Fruit fly (Drosophila melanogaster) ovary, adult (tissue): ENCODE results near the gene CG43061.
"Not testable (repeated sequence)": the region's sequence is repeated elsewhere in the genome, so short reads cannot be mapped to it uniquely, and the experiment has no call there.

Experiments
- CG17801 ChIP-seq: fragments of 200-800 bp; optimal IDR thresholded peaks from 2 replicates; lab custom pipeline; 2019; ENCODE audit warnings: missing biosample characterization, mild to moderate bottlenecking, missing genetic modification characterization, moderate library complexity; ENCODE audit not compliant: partially characterized antibody

The CG43061 gene

DNA sequence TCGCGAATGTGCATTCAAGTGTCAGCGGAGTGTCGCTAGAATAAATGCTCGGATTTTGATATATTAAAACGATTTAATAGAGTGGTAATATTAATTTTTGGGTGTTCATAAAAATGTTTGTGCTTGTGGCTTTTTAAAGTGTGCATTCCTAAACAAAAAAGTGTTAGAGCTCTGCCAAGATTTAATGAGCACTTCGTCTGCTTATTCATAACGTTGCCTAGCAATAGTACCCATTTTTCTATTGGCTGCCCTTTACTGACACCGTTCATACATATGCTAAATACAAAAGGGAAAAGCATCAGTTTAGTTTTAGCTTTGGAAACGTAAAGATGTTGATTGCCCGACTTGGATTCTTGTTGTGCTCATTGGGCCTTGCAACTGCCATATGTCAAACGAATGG lies at the start of gene CG43061:
Gene CG43061 (plus strand): TSS at position 301 of the 400 bp plus-strand sequence.
- not testable (repeated sequence) for TF ChIP-seq CG17801 (GFP tag; lab: Kevin White, UChicago)

DNA sequence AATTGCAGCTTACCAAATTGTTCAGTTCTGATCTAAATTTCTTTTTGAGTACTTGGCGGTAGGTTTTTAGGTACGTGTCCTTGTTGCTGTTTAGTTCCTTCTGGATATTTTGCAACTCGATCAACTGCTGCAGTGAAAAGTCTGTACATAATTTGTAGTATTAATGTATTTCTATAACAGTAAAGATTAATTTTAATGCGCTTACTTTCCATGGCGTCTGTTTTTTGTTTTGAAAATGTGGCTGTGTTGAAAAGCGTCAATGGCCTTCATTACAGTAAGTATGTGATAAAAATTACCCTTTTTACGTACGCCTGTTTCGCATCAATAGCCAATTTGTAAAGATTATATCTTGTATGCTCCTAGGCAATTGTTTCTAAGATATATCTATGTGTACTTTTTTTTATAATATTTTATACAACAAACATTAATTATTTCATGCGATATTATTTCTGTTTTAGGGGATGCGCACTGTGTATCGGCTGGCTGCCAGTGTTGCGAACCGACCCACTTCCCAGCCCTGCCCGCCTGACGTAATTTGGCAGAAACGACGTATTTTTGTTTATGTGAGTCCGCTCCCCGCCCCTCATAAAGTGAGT lies 48.3 kb upstream of the CG43061 start, which contains the start of the genes Kmn2 and CG2698:
Gene Kmn2 (minus strand): TSS at position 236 of the 596 bp plus-strand sequence.
Gene CG2698 (plus strand): TSS at position 489 of the 596 bp plus-strand sequence.
- TF ChIP-seq CG17801 (GFP tag; lab: Kevin White, UChicago): peak; percentile 90

DNA sequence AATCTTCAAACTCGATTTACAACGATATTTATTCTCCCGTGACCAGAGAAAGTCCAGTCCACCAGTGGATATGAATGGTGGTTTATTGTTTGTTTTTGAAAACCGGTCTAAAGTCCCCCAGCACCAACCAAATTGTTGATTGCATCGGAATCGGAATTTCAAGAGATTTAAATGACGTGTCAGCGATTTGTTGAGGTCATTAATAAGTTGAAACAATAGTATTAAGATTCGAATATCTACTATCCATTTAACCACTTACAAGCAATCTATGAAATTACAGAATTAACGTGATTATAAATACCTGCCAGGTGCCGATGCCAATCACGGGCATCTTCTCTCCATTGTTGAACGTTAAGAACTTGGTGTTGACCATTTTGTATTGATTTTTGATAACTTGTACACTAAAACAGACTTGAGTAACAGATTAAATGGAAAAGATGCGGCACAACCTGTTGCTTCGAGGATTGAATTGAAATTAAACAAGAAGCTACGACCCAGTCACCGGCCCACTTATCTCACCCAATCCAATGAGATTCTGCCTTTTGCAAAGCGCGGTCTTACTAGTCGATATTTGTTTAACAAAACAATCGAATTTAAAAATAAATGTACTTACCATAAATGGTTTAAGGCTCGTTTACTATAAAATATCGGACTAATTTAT lies 41.7 kb upstream of the CG43061 start, which contains the start of gene CG2767:
Gene CG2767 (minus strand): TSS at position 516 of the 661 bp plus-strand sequence.
- TF ChIP-seq CG17801 (GFP tag; lab: Kevin White, UChicago): no peak

DNA sequence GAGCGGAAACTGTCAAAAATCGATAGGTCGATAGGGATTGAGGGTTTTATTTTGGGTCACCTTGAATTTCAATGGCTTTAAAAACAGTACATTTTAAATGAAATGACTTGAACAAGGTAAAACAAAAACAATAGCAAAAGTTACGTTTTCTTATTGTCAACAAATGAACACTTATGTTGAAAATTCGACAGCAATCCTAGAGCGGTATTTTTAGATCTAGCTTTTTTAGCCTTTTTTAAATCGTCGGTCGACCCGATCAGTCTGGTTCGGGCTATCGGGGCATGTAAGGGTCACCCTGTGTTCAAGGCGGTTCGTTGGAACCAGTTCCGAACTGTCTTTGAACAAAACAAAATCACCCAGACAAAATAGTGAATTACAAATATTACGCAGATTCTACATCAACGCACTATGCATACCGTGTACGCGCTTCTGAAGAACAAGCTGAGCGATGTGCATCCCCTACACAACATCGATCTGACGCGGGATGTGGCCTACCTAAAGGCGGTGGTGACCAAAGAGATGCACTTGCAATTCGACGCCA lies 40.3 kb upstream of the CG43061 start, which contains the start of the genes CG11052 and CG3223:
Gene CG11052 (minus strand): TSS at position 218 of the 541 bp plus-strand sequence.
Gene CG3223 (plus strand): TSS at position 321 of the 541 bp plus-strand sequence.
- peak; percentile 26 for TF ChIP-seq CG17801 (GFP tag; lab: Kevin White, UChicago)

DNA sequence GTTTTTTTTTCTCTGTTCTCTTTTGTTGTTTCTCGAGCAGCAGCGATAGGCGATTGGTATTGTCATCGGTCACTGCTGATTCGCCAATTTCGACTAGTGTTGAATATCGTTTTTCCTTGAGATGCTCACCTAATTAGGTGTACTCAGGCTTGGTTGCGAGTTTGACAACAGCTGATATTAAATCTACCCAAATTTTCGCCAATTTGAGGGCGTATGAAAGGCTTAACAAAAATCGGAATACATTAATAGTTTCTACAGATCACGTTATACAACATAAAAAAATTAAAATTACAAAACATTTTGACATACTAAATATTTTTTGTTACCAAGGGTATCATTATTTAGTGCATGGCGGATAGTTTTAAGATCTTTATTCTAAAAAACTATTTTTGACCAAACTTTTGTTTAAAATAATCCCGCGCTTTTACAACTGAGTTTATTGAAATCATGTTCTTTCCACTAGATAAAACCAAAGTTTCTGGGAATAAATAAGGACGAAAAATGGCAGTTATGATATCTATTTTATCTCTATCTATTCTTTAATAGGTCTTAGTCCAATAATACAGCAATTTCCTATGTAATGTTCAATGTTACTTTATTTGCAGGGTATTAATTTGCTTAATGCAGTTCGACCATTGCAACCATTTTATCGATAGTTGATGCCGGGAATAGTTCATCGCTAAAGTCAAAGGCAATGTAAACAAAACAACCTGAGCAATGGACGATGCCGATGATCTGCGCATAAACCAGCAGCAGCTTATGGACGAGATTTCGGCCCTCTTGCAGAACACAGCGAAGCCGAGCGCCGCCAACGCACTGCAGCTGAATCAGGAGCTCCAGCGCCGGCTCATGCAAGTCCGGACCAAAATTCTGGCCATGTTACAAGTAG lies 36.1 kb upstream of the CG43061 start, which contains the start of the genes CG10435 and Pbp95:
Gene CG10435 (minus strand): TSS at position 81 of the 889 bp plus-strand sequence.
Gene Pbp95 (plus strand): TSS at position 671 of the 889 bp plus-strand sequence.
- TF ChIP-seq CG17801 (GFP tag; lab: Kevin White, UChicago): peak; percentile 66

DNA sequence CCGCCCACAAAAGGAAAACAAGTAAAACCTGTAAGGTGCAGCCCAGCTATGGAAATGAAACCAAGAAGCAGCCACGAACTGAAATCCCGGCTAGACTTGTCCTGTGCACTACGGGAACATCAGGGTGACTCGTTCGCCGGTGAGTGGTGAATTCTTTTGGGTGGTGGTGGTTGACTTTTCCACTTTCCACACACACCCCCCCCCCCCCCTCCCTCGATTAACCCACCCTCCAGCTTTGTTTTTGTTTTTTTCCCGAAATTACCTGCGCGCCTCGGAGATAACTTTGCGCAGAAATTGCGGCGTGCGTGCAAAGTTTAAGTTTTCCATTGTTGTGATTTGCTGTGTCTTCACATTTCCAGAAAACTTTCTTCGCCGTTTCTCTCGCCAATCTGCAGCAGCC lies 23.0 kb upstream of the CG43061 start:
- no peak for TF ChIP-seq CG17801 (GFP tag; lab: Kevin White, UChicago)

DNA sequence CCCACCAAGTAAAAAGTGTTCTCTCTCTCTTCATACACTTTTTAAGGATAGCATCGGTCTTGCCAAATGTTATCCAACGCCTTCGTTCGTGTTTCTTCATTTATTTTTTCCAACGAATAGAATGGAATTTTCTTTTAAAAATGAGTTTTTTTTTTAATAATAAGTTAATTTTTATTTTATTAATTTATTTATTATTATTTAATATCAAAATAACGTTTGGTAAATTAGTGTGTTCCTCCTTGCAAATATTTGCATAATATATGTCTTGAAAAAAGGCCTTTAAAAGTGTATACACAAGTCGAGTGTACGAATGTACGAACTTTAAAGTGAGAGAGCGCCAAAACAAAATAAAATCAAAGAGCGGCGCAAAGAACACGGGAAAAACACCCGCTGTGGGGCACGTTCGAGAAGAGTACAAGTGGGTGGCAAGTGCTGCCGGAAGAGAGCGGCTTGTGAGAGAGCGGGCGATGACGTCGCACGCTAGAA lies 22.2 kb upstream of the CG43061 start:
- TF ChIP-seq CG17801 (GFP tag; lab: Kevin White, UChicago): peak; percentile 16

DNA sequence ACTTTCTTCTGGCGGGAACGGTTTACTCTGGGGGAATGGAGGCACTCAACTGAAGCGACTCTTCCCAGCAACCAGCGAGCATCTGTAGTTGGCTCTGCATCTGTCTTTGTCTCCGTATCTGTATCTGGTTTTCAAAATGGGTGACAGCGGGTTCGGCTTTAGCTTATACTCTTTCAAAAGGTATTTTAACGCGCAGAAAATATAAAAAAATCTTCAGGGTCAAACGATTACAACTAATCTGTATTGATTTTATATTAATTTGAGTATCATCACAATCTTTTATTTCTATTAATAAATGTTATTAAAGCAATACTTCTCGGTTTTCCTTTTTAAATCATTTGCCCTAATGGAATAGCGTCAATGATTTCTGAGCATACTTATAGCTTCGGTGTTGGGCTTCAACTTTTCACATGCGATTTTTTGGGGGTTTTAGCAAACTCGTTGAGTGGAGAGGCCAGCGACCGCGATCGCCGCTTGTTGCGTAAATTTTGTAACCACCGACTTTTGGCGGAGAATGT lies 19.9 kb upstream of the CG43061 start, which contains the start of gene ImpE3:
Gene ImpE3 (minus strand): TSS at position 51 of the 518 bp plus-strand sequence.
- no peak for TF ChIP-seq CG17801 (GFP tag; lab: Kevin White, UChicago)

DNA sequence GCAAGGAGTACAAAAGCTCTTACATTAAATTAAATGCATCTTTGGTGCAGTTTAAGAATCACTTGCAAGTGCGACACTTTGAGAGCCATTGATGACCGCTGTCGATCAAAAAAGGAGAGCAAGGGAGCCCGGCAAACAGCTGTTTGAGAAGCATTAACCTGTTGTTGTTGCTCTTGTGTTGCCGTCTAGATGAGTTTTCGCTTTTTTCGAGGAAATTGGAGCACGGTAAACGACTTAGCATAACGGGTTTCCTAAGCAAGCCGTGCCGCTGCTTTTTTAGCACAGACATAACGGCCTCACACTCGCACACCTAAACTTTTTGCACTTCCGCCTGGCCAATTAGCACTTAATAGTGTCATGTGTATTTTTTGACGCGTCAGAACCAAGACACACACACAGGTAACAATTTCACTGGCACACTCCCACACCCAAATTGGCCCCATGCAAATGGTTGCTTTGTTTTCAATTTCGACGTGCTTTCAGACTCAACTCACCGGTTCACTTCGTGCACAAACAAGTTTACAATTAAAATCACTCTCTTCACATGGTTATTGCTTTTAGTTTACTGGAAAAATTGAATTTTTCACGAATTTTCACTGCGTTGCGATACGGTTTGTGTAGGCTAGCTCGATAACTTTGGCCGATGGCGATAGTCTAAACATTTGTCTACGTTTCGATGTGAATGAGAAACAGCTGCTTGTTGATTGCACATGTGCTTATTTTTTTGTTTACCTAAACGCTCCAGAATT lies 19.1 kb upstream of the CG43061 start, which contains the start of the genes CG10903 and CG2747:
Gene CG10903 (plus strand): TSS at position 261 of the 749 bp plus-strand sequence.
Gene CG2747 (minus strand): TSS at position 640 of the 749 bp plus-strand sequence.
- TF ChIP-seq CG17801 (GFP tag; lab: Kevin White, UChicago): peak; percentile 28

DNA sequence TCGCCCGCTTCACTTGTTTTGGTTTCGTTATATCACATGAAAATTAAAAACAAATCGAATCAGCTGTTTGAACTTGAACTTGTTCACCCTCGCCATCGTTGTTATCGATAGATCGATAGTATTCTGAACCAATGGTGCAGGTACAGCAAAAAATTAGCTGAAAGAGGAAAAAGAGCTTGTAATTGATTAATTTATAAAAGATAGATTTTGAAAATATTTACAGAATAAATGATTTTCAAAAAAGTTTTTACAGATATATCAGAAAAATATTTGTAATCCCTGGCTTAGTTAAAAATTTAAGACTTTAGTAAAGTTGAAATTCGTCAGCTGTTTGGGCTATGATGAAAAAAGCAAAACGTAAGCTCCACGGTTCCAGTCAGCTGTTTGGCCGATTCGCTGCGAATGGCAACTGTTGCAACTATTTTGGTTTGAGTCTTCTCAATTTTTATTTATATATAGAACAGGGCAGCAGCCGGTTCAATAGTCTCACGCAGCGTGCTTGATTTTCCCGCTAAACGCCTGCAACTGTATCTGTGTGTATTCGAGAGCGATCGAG lies 16.5 kb upstream of the CG43061 start, which contains the start of the genes CG11035 and unc-45:
Gene CG11035 (minus strand): TSS at position 87 of the 556 bp plus-strand sequence.
Gene unc-45 (plus strand): TSS at position 379 of the 556 bp plus-strand sequence.
- peak; percentile 32 for TF ChIP-seq CG17801 (GFP tag; lab: Kevin White, UChicago)

DNA sequence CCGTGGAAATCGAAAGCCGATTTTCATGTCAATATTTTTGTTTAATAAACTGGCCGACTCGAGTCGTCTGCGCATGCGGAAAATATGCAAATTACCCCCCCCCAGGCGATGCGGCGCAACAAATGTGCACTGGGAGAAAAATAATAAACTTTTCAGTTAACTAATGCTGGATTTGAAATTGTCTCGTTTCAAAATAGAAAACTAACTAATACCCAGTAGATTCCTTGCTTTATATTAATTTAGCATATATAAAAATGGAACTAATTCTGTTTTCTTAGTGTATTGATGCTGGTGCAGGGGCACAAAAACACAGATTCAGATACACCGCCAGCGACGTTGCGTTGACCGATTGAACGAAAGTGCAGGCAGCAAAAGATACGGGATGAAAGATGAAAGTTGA lies 11.6 kb upstream of the CG43061 start:
- no peak for TF ChIP-seq CG17801 (GFP tag; lab: Kevin White, UChicago)

DNA sequence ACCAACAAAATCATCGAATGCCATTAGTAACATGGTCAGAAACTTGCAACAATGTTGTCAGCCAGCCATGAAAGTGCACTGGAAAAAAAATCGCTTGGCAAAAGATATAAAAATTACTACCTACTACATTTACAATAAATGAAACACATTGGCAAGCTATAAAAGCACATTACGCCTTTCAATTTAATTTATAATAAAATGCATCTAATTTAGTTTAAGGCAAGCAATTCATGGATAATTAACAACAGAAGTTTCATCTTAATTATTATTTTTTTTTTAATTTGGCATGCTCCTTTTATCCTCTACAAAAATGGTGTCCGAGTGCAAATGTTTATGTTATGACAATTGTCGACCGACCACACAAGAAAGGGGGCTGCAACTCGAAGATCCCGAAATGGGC lies 10.5 kb upstream of the CG43061 start:
- TF ChIP-seq CG17801 (GFP tag; lab: Kevin White, UChicago): no peak
